Fruit fly (Drosophila melanogaster): ENCODE results near the gene CG42502.

CG42502 gene

dm6 chr2L:18830587-18831528 lies 19.8 kb upstream of the CG42502 start, which contains the start of the genes CG17597 and ScpX (continued):
- TF ChIP-seq CG2120 (GFP tag; optimal IDR thresholded peaks at IDR 0.05): peak; percentile 79
- TF ChIP-seq bbx (GFP tag; IDR thresholded peaks at IDR 0.05; ENCODE audit: partially characterized antibody): peak; percentile 91
- peak; percentile 51 for TF ChIP-seq CG1647 (GFP tag; optimal IDR thresholded peaks at IDR 0.05)
- peak; percentile 71 for TF ChIP-seq gro (GFP tag; optimal IDR thresholded peaks at IDR 0.05)
- peak; percentile 40; the same call in 1 of the 3 replicates for TF ChIP-seq so (GFP tag; IDR thresholded peaks at IDR 0.05)
- TF ChIP-seq vfl (GFP tag; optimal IDR thresholded peaks at IDR 0.05): peak; percentile 66
- TF ChIP-seq Ravus (GFP tag; IDR thresholded peaks at IDR 0.05): no peak
- no peak for TF ChIP-seq Doc2 (GFP tag; IDR thresholded peaks at IDR 0.05)
- no peak for TF ChIP-seq seq (GFP tag; IDR thresholded peaks at IDR 0.05)
- TF ChIP-seq D19A (tag; optimal IDR thresholded peaks at IDR 0.05): peak; percentile 26
- no peak for TF ChIP-seq peb (GFP tag; IDR thresholded peaks at IDR 0.05)
- peak; percentile 15 for TF ChIP-seq cato (GFP tag; optimal IDR thresholded peaks at IDR 0.05; ENCODE audit: borderline replicate concordance)
- TF ChIP-seq HHEX (GFP tag; optimal IDR thresholded peaks at IDR 0.05): peak; percentile 39
- TF ChIP-seq sens (GFP tag): peak; percentile 92
- no peak for TF ChIP-seq CG3726 (GFP tag; IDR thresholded peaks at IDR 0.05)
- TF ChIP-seq zf30C (GFP tag; optimal IDR thresholded peaks at IDR 0.05): no peak
- TF ChIP-seq CG10321 (GFP tag; IDR thresholded peaks at IDR 0.05): 0 out of 2 replicates have a peak, but pooled peaks have one; percentile 28
- TF ChIP-seq nau (GFP tag; optimal IDR thresholded peaks at IDR 0.05): no peak
- peak; percentile 44; the same call in 1 of the 3 replicates for TF ChIP-seq ken (GFP tag; IDR thresholded peaks at IDR 0.05)
- peak; percentile 80 for TF ChIP-seq CG12391 (tag; optimal IDR thresholded peaks at IDR 0.05)
- peak; percentile 82 for TF ChIP-seq vnd (GFP tag; IDR thresholded peaks at IDR 0.05; ENCODE audit: partially characterized antibody)
- TF ChIP-seq Fer3 (tag; optimal IDR thresholded peaks at IDR 0.05): peak; percentile 48
- TF ChIP-seq fd96Cb (tag; optimal IDR thresholded peaks at IDR 0.05): peak; percentile 40
- TF ChIP-seq CG17802 (tag; optimal IDR thresholded peaks at IDR 0.05): peak; percentile 48
- peak; percentile 58 for TF ChIP-seq dmrt11E (tag; optimal IDR thresholded peaks at IDR 0.05)
- TF ChIP-seq zen2 (GFP tag; IDR thresholded peaks at IDR 0.05; ENCODE audit: partially characterized antibody): peak; percentile 81
- no peak for TF ChIP-seq Hr39 (optimal IDR thresholded peaks at IDR 0.05)
- TF ChIP-seq yki (optimal IDR thresholded peaks at IDR 0.05): no peak
- TF ChIP-seq knrl (GFP tag; IDR thresholded peaks at IDR 0.05; ENCODE audit: partially characterized antibody): peak; percentile 76
- TF ChIP-seq CG30403 (GFP tag; optimal IDR thresholded peaks at IDR 0.05): peak; percentile 77
- TF ChIP-seq Dad (GFP tag; optimal IDR thresholded peaks at IDR 0.05): peak; percentile 36
- TF ChIP-seq CG10979 (tag; optimal IDR thresholded peaks at IDR 0.05): peak; percentile 39
- no peak for TF ChIP-seq ro (GFP tag; IDR thresholded peaks at IDR 0.05)
- TF ChIP-seq NC2α (GFP tag; optimal IDR thresholded peaks at IDR 0.05): peak; percentile 56
- peak; percentile 88 for TF ChIP-seq CG7963 (GFP tag; IDR thresholded peaks at IDR 0.05; ENCODE audit: partially characterized antibody)
- TF ChIP-seq ato (GFP tag; IDR thresholded peaks at IDR 0.05; ENCODE audit: partially characterized antibody): peak; percentile 90
- no peak for TF ChIP-seq CG4282 (GFP tag; optimal IDR thresholded peaks at IDR 0.05)
- no peak for TF ChIP-seq ERR (GFP tag; optimal IDR thresholded peaks at IDR 0.05)
- peak; percentile 47 for TF ChIP-seq CG1792 (GFP tag; optimal IDR thresholded peaks at IDR 0.05)
- no peak for TF ChIP-seq corto (GFP tag; optimal IDR thresholded peaks at IDR 0.05)
- peak; percentile 70 for TF ChIP-seq CG15269 (tag; optimal IDR thresholded peaks at IDR 0.05)
- peak; percentile 41 for TF ChIP-seq fu2 (GFP tag; optimal IDR thresholded peaks at IDR 0.05)
- peak; percentile 5 for TF ChIP-seq CG6765 (GFP tag; optimal IDR thresholded peaks at IDR 0.05)
- no peak for TF ChIP-seq CG4707 (GFP tag; optimal IDR thresholded peaks at IDR 0.05)
- no peak for TF ChIP-seq ATbp (GFP tag; optimal IDR thresholded peaks at IDR 0.05)
- peak; percentile 49; the same call in 1 of the 2 replicates for TF ChIP-seq CG11085 (GFP tag; IDR thresholded peaks at IDR 0.05)
- peak; percentile 70 for TF ChIP-seq CG3281 (GFP tag; optimal IDR thresholded peaks at IDR 0.05)
- TF ChIP-seq emc (GFP tag; optimal IDR thresholded peaks at IDR 0.05): peak; percentile 42
- 0 out of 2 replicates have a peak, but pooled peaks have one; percentile 21 for TF ChIP-seq wor (GFP tag; IDR thresholded peaks at IDR 0.05)
